Worm (Caenorhabditis elegans): ENCODE measurements around the gene C08A9.10.

The C08A9.10 gene

DNA sequence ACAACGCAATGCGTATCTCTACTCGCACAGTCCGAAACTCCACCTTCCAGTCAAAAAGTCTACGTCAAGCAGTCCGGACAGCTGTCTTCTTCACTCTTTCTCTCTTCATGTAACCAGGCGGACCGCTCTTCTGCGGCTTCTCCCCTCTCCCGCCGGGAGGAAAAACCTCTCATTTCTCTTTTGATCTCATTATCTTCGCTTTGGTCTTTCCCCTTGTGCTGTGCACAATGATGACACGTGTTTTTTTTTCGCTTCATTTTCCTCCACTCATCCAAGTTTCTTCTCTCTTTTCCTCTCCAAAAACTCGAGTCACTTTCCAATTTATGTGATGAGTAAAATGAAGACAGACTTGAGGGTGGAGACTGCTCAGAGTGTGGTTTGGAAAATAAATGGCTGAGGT is 38.0 kb upstream of the C08A9.10 start, which contains the start of gene F35B3.7:
Gene F35B3.7 (minus strand): TSS at position 133 of the 400 bp plus-strand sequence.
- TF ChIP-seq hlh-1 (tag; optimal IDR thresholded peaks at IDR 0.05) (peak; percentile 82), unc-120 (tag; optimal IDR thresholded peaks at IDR 0.05; ENCODE audit: poor library complexity, severe bottlenecking) (peak; percentile 52), tbx-8 (GFP tag; optimal IDR thresholded peaks at IDR 0.05) (no peak), ham-2 (GFP tag; optimal IDR thresholded peaks at IDR 0.05) (no peak), ztf-11 (tag; optimal IDR thresholded peaks at IDR 0.05) (no peak)

- TF ChIP-seq pha-4 (tag; optimal IDR thresholded peaks at IDR 0.05) (no peak), lsy-2 (tag; optimal IDR thresholded peaks at IDR 0.05) (no peak), flh-1 (GFP tag; optimal IDR thresholded peaks at IDR 0.05) (no peak), blmp-1 (tag; optimal IDR thresholded peaks at IDR 0.05) (no peak), ceh-83 (GFP tag; optimal IDR thresholded peaks at IDR 0.05) (no peak), nhr-2 (tag; optimal IDR thresholded peaks at IDR 0.05) (no peak), elt-3 (tag; optimal IDR thresholded peaks at IDR 0.05) (no peak), elt-1 (tag; optimal IDR thresholded peaks at IDR 0.05; ENCODE audit: borderline replicate concordance, insufficient read depth) (no peak), nhr-237 (tag; optimal IDR thresholded peaks at IDR 0.05) (no peak), drap-1 (GFP tag; optimal IDR thresholded peaks at IDR 0.05) (no peak), cnd-1 (tag; optimal IDR thresholded peaks at IDR 0.05) (no peak), ceh-43 (GFP tag; optimal IDR thresholded peaks at IDR 0.05) (no peak), tbx-8 (GFP tag; optimal IDR thresholded peaks at IDR 0.05) (no peak), unc-62 (GFP tag; optimal IDR thresholded peaks at IDR 0.05) (no peak), ztf-11 (tag; optimal IDR thresholded peaks at IDR 0.05) (no peak), ces-1 (GFP tag; optimal IDR thresholded peaks at IDR 0.05) (no peak), zip-8 (tag; optimal IDR thresholded peaks at IDR 0.05) (no peak), sem-2 (GFP tag; optimal IDR thresholded peaks at IDR 0.05) (no peak)
Measured at ce11 chrX:17045529-17045928, 35.5 kb upstream of the C08A9.10 start, which contains the start of gene C30G4.2. Gene C30G4.2 (minus strand): TSS chrX:17045629.

DNA sequence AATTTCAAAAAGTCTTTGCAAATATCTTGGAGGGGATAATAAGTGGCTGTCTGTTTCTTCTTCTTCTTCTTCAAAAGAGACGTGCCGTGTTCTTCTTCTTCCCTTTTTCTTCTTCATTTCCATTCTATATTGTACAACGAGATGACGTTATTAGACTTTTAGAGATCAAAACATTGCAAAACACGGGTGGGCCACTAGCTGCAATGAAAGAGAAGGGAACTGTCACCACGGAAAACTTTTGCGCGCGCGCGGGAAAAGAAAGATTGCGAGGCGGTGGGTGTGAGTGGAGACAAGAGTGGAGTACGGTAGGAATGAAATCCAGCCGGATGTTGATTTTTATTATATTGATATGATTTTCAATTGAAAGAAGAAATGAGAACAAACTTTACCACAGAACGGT is 26.9 kb upstream of the C08A9.10 start:
- TF ChIP-seq nhr-2 (tag; optimal IDR thresholded peaks at IDR 0.05): no peak
- no peak for TF ChIP-seq lsy-2 (tag; optimal IDR thresholded peaks at IDR 0.05)
- TF ChIP-seq cnd-1 (tag; optimal IDR thresholded peaks at IDR 0.05): no peak
- TF ChIP-seq ceh-83 (GFP tag; optimal IDR thresholded peaks at IDR 0.05): no peak
- no peak for TF ChIP-seq lin-13 (tag; optimal IDR thresholded peaks at IDR 0.05)
- no peak for TF ChIP-seq mep-1 (tag; optimal IDR thresholded peaks at IDR 0.05)
- no peak for TF ChIP-seq blmp-1 (tag; optimal IDR thresholded peaks at IDR 0.05)
- no peak for TF ChIP-seq nhr-12 (tag; optimal IDR thresholded peaks at IDR 0.05)

DNA sequence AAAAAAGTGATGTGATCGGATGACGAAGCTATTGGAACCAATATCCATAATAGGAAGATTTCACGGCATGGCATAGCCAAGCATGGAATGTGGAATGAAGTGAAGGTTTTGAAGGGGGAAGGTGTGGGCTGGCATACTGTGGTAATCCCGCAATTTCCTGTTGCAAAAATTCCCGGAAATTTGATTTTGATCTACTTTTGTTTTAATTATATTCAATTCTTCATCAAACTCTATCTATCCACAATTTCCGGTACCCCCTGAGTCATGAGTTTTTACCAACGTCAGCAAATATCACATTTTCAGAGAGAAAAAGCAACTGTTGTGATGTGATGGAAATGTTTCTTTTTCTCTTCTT is 25.5 kb upstream of the C08A9.10 start, which contains the start of gene gcy-11:
Gene gcy-11 (minus strand): TSS at position 101 of the 355 bp plus-strand sequence.
- TF ChIP-seq cnd-1 (tag; optimal IDR thresholded peaks at IDR 0.05): no peak
- no peak for TF ChIP-seq unc-62 (GFP tag; optimal IDR thresholded peaks at IDR 0.05)
- no peak for TF ChIP-seq lsy-2 (tag; optimal IDR thresholded peaks at IDR 0.05)
- TF ChIP-seq bed-3 (GFP tag; optimal IDR thresholded peaks at IDR 0.05): no peak
- TF ChIP-seq elt-3 (tag; optimal IDR thresholded peaks at IDR 0.05): no peak
- no peak for TF ChIP-seq M03D4.4 (tag; optimal IDR thresholded peaks at IDR 0.05)
- TF ChIP-seq lin-32 (GFP tag; optimal IDR thresholded peaks at IDR 0.05): no peak
- no peak for TF ChIP-seq pha-4 (tag; optimal IDR thresholded peaks at IDR 0.05)
- no peak for TF ChIP-seq mab-5 (tag; optimal IDR thresholded peaks at IDR 0.05)

ce11 chrX:17055836-17056783 is 24.9 kb upstream of the C08A9.10 start:
- TF ChIP-seq lsy-2 (tag; optimal IDR thresholded peaks at IDR 0.05) (no peak), blmp-1 (tag; optimal IDR thresholded peaks at IDR 0.05) (no peak), zip-8 (tag; optimal IDR thresholded peaks at IDR 0.05) (peak; percentile 41)

DNA sequence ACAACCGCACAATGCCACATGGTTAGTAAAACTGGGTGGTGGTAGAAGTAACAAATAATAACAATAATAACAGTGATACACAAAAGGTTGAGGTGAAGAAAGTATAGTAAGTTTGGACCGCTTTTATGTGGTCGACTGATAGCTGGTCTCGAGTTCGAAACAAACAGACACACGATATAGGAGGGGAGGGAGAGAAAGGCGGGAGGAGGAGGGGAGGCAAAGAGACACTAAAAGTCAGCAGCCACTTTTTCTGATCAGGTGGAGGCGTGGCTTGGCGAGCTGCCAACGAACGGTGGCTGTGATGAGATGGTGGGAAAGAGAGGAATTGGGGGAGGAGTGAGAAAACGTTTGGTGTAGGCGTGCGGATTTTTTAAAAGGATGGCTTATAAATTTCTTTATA is 22.6 kb upstream of the C08A9.10 start:
- TF ChIP-seq nhr-2 (tag; optimal IDR thresholded peaks at IDR 0.05) (no peak), elt-1 (tag; optimal IDR thresholded peaks at IDR 0.05; ENCODE audit: borderline replicate concordance, insufficient read depth) (no peak), flh-1 (GFP tag; optimal IDR thresholded peaks at IDR 0.05) (no peak), ztf-11 (tag; optimal IDR thresholded peaks at IDR 0.05) (no peak), tbx-8 (GFP tag; optimal IDR thresholded peaks at IDR 0.05) (no peak), M03D4.4 (tag; optimal IDR thresholded peaks at IDR 0.05) (no peak), sptf-1 (tag; optimal IDR thresholded peaks at IDR 0.05) (no peak)

Measured in whole organism, mixed stage, embryonic.